Fruit fly (Drosophila melanogaster): ENCODE results near the gene Lkb1.

The Lkb1 gene

DNA sequence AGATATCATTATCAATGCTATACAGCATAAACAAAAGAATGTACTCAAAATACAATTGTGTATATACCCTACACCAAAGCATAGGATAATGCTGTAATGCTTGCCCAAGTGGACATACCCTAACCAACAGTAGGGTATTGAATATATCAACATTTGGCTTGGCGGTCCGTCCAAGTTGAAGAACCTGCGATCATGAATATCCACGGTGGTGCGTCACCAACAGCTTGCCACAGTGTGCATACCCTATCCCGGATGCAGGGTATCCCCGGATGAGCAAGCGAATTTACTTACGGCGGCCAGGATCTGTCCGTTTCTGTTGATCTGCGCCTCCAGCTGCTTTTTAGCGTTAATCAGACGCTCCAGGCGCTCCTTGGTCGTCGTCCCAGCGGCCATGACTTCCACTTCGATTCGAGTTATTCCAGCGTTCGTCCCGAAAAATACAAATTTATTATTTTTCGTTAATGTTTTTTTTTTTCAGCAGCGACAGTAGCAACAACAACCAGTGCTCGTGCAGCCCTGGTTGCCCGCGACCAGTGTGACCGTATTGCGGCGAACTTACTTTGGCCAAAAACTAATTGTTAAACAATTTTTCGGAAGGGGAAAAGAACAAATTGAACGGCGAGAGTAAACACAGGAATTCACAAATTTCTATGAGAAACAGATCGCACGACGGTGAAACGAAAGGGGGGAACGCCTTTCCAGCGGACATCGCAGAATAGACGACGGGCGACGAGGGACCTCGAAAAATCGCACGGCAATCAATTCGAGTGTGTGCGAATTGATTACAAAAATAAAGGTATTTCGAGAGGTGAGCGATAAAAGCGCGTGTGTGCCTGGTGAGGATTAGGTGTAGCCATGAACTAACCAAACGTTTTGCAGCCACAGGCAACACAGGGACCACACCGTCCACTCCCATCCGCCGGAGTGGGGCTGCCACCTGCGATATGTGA lies at the start of gene Lkb1, which contains the start of gene CG9588 (continued):
- TF ChIP-seq CG3919 (GFP tag; optimal IDR thresholded peaks at IDR 0.05), result peak; percentile 82
- peak; percentile 60 for TF ChIP-seq spab (GFP tag; optimal IDR thresholded peaks at IDR 0.05)
- peak; percentile 77 for TF ChIP-seq CG15336 (GFP tag; IDR thresholded peaks at IDR 0.05)
- peak; percentile 62 for TF ChIP-seq CG11902 (GFP tag; optimal IDR thresholded peaks at IDR 0.05)
- TF ChIP-seq dsx (GFP tag; optimal IDR thresholded peaks at IDR 0.05; ENCODE audit: poor library complexity, severe bottlenecking), result no peak
- TF ChIP-seq CG8632 (GFP tag; optimal IDR thresholded peaks at IDR 0.05), result peak; percentile 61
- peak in 1 of 2 experiments; percentile 39 for TF ChIP-seq salr (GFP tag; optimal IDR thresholded peaks at IDR 0.05)
- TF ChIP-seq Sox14 (GFP tag; optimal IDR thresholded peaks at IDR 0.05), result peak; percentile 78
- no peak for TF ChIP-seq CG16779 (tag; optimal IDR thresholded peaks at IDR 0.05)
- peak; percentile 63 for TF ChIP-seq dac (GFP tag; optimal IDR thresholded peaks at IDR 0.05)

DNA sequence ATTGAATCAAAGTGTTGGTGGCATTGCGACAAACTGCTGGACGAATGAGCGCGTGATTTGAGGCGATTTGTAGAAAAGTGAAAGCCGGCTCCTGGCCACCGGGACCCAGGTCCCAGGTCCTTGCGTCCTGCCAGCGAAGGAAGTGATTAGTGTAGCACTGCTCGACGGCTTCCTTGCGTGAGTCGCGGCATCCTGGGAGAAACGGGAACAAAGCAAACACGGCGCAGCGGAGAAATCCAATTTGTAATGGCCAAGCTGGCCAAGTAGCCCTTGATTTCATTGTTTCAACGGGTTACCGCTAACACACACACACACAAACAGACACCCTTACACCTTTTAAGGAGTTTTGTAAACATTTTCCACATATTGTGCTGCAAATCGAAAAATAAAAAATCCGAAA lies 44.7 kb upstream of the Lkb1 start, which contains the start of gene CG10841:
CG10841 (plus strand) TSS at position 301 of the 400 bp plus-strand sequence.
- TF ChIP-seq Ets96B (tag; optimal IDR thresholded peaks at IDR 0.05) (no peak), CG7368 (GFP tag; optimal IDR thresholded peaks at IDR 0.05) (no peak), salr (GFP tag; optimal IDR thresholded peaks at IDR 0.05) (no peak), CG8319 (GFP tag; optimal IDR thresholded peaks at IDR 0.05) (no peak)

DNA sequence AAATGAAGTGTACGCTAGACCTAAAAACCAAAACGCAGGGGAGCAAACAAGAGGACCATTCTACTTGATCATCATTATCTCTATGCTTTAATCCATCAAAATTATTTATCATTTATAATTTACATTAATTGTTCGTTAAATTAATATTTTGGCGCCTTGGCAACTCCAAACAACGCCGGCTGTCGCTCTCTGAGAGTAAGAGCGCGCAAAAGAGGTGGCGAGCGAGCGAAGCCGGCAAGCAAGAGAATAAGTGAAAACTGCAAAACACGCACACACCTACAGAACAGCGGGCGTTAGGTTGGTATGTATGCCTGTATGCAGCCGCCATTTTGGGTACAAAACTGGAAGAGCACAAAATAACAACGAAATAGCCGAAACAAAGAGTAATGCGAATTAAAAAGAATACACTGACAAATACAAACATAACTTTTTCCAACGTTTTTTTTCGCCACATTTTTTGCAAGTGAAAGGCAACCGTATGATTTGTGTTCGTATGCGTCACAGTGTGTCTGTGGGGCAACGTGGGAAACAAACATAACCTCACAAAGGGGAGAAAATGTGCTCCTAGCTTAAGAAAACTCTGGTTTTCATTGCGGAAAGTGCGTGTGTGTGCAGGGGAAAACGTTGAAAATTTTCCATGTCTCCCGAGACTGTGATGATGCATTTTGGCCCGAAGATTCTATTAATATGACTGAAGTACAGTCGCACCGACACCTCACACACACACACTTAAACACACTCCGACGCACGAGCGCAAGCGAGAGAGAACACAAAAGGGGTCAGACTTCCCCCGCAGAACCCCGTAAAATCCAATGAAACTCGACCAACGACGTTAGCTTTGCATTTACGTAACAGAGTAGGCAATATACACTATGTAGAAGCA lies 31.3 kb upstream of the Lkb1 start:
- TF ChIP-seq lz (GFP tag; optimal IDR thresholded peaks at IDR 0.05) (no peak), CG3919 (GFP tag; optimal IDR thresholded peaks at IDR 0.05) (no peak), cyc (GFP tag; optimal IDR thresholded peaks at IDR 0.05) (peak; percentile 9), CG31627 (GFP tag; optimal IDR thresholded peaks at IDR 0.05) (no peak), Ets96B (tag; optimal IDR thresholded peaks at IDR 0.05) (peak; percentile 13), fd59A (GFP tag; optimal IDR thresholded peaks at IDR 0.05) (no peak), CG8319 (GFP tag; optimal IDR thresholded peaks at IDR 0.05) (no peak), ss (GFP tag; optimal IDR thresholded peaks at IDR 0.05) (peak in 1 of 2 experiments; percentile 32), eg (GFP tag; IDR thresholded peaks at IDR 0.05) (no peak), acj6 (GFP tag; optimal IDR thresholded peaks at IDR 0.05) (no peak), Hr4 (GFP tag; optimal IDR thresholded peaks at IDR 0.05) (peak; percentile 56), topi (GFP tag; optimal IDR thresholded peaks at IDR 0.05) (peak; percentile 33), CG11902 (GFP tag; optimal IDR thresholded peaks at IDR 0.05) (no peak), CG11294 (GFP tag; IDR thresholded peaks at IDR 0.05) (no peak), fd85E (GFP tag; optimal IDR thresholded peaks at IDR 0.05) (no peak), OdsH (GFP tag; optimal IDR thresholded peaks at IDR 0.05) (peak; percentile 21), Eip78C (GFP tag) (peak; percentile 80), Ets21C (GFP tag; optimal IDR thresholded peaks at IDR 0.05) (no peak), Sox14 (GFP tag; optimal IDR thresholded peaks at IDR 0.05) (peak; percentile 63), Smox (GFP tag; optimal IDR thresholded peaks at IDR 0.05) (no peak), CG11762 (GFP tag; optimal IDR thresholded peaks at IDR 0.05; ENCODE audit: insufficient read depth) (no peak), Sox15 (GFP tag; optimal IDR thresholded peaks at IDR 0.05) (no peak), Lpt (GFP tag; optimal IDR thresholded peaks at IDR 0.05) (peak; percentile 17), dac (GFP tag; optimal IDR thresholded peaks at IDR 0.05) (no peak), Hr39 (GFP tag; optimal IDR thresholded peaks at IDR 0.05) (no peak), esn (GFP tag; optimal IDR thresholded peaks at IDR 0.05) (peak; percentile 54), CG9139 (GFP tag; optimal IDR thresholded peaks at IDR 0.05) (no peak), CG8119 (GFP tag; IDR thresholded peaks at IDR 0.05) (no peak; the same call in 1 of the 3 replicates), spab (GFP tag; optimal IDR thresholded peaks at IDR 0.05) (no peak), Eip75B (GFP tag; optimal IDR thresholded peaks at IDR 0.05) (no peak), CG6792 (GFP tag; optimal IDR thresholded peaks at IDR 0.05) (no peak), CG6854 (GFP tag; optimal IDR thresholded peaks at IDR 0.05) (no peak), CG16779 (tag; optimal IDR thresholded peaks at IDR 0.05) (no peak), CG1621 (tag; optimal IDR thresholded peaks at IDR 0.05) (no peak), Sox102F (GFP tag; optimal IDR thresholded peaks at IDR 0.05) (peak; percentile 67), pdm3 (GFP tag; optimal IDR thresholded peaks at IDR 0.05) (no peak), CG32006 (GFP tag; optimal IDR thresholded peaks at IDR 0.05) (no peak)

Data from whole organism, prepupa.